Worm (Caenorhabditis elegans): ENCODE results near the gene srab-18.

Gene srab-18

DNA sequence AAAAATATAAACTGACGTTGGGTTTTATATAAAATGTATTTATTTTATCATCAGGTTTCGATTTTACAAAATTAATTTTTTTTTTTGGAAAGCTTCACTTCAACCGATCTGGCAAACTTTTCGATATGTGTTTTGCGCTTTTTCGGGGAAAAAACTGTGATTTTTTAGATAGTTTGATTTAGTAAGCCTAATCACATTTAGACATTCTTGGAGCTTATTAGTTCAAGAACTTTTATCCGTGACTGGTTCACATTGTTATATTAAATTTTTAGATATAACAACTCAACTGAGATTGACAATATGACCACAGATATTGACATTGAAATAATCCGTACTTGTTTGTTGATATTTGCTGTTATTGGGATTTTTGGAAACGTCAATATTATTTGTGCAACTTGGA, 33.6 kb downstream of the srab-18 start, which contains the start of gene srsx-21:
Gene srsx-21, plus strand, starts transcription at position 301 of the 400 bp plus-strand sequence.
- TF ChIP-seq nhr-232 (tag; optimal IDR thresholded peaks at IDR 0.05): no peak
- no peak for TF ChIP-seq dmd-4 (tag; optimal IDR thresholded peaks at IDR 0.05; ENCODE audit: borderline replicate concordance)
- no peak for TF ChIP-seq unc-86 (tag; optimal IDR thresholded peaks at IDR 0.05)
- no peak for TF ChIP-seq ceh-30 (tag; optimal IDR thresholded peaks at IDR 0.05)
- TF ChIP-seq pax-1 (tag; optimal IDR thresholded peaks at IDR 0.05): no peak
- TF ChIP-seq pqm-1 (tag; optimal IDR thresholded peaks at IDR 0.05): no peak
- no peak for TF ChIP-seq ceh-18 (tag; optimal IDR thresholded peaks at IDR 0.05)
- TF ChIP-seq ceh-6 (GFP tag; optimal IDR thresholded peaks at IDR 0.05): no peak
- no peak for TF ChIP-seq dve-1 (tag; optimal IDR thresholded peaks at IDR 0.05)
- TF ChIP-seq fax-1 (tag; optimal IDR thresholded peaks at IDR 0.05): no peak
- TF ChIP-seq ceh-45 (GFP tag; IDR thresholded peaks at IDR 0.05): no peak
- no peak for TF ChIP-seq sdc-2 (tag; optimal IDR thresholded peaks at IDR 0.05)
- no peak for TF ChIP-seq madf-2 (tag; optimal IDR thresholded peaks at IDR 0.05)
- no peak for TF ChIP-seq hlh-15 (tag; optimal IDR thresholded peaks at IDR 0.05)
- no peak for TF ChIP-seq elt-4 (tag; optimal IDR thresholded peaks at IDR 0.05)
- no peak for TF ChIP-seq fkh-10 (GFP tag; optimal IDR thresholded peaks at IDR 0.05)

DNA sequence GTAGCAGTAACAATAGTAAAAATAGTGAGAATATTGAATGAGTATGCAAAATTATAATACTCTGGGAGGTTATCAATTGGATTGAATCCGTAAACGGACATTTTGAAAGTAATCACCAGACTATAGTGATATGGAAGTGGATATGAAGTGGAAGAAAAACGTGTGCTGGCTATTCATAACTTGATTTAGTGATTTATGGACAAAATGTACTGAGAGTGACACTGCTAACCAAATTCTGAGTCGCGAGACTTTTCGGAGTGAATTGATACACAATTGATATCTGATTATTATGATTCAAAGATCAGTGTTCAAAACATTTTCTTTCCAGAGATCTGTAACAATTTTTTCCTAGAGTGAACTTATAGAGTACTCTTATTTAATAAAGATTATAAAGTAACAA, 35.3 kb downstream of the srab-18 start, which contains the start of gene sru-38:
Gene sru-38, minus strand, starts transcription at position 101 of the 400 bp plus-strand sequence.
- no peak for TF ChIP-seq C38D4.7 (GFP tag; optimal IDR thresholded peaks at IDR 0.05)
- no peak for TF ChIP-seq ceh-30 (tag; optimal IDR thresholded peaks at IDR 0.05)
- no peak for TF ChIP-seq ttx-3 (tag; optimal IDR thresholded peaks at IDR 0.05)
- no peak for TF ChIP-seq ceh-24 (tag; optimal IDR thresholded peaks at IDR 0.05)
- no peak for TF ChIP-seq tbx-7 (tag; optimal IDR thresholded peaks at IDR 0.05)
- TF ChIP-seq nhr-11 (tag; optimal IDR thresholded peaks at IDR 0.05): no peak
- TF ChIP-seq odd-2 (tag; optimal IDR thresholded peaks at IDR 0.05): no peak
- TF ChIP-seq ama-1 (optimal IDR thresholded peaks at IDR 0.05): no peak
- TF ChIP-seq ceh-45 (GFP tag; IDR thresholded peaks at IDR 0.05): no peak
- no peak for TF ChIP-seq pha-4 (tag; optimal IDR thresholded peaks at IDR 0.05)
- no peak for TF ChIP-seq pax-1 (tag; optimal IDR thresholded peaks at IDR 0.05)

DNA sequence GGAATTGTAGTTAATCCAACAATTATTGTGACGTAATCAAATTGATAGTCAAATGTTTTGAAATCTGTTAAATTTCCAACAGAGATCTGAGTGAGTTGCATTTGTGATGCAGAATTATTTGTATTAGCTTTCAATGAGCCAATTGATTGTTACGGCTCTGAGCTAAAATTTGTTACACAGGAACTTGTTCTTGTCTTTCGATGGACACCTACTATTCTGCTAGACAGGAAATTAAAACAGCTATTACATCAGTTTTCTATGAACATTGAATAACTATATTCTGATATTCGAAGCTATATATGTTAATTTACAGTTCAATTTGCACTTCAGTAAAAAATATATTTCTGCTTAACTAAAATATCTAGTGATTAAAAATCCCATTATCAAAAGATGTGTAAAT, 37.3 kb downstream of the srab-18 start, which contains the start of gene sru-40:
Gene sru-40, minus strand, starts transcription at position 101 of the 400 bp plus-strand sequence.
- TF ChIP-seq unc-86 (tag; optimal IDR thresholded peaks at IDR 0.05) (no peak), pax-1 (tag; optimal IDR thresholded peaks at IDR 0.05) (no peak), nfya-1 (tag; optimal IDR thresholded peaks at IDR 0.05) (no peak), ceh-22 (tag; optimal IDR thresholded peaks at IDR 0.05) (no peak), ceh-14 (tag; optimal IDR thresholded peaks at IDR 0.05) (no peak), ceh-19 (GFP tag; optimal IDR thresholded peaks at IDR 0.05) (no peak), pha-4 (tag; optimal IDR thresholded peaks at IDR 0.05) (no peak), madf-2 (tag; optimal IDR thresholded peaks at IDR 0.05) (no peak), mec-3 (tag; optimal IDR thresholded peaks at IDR 0.05; ENCODE audit: borderline replicate concordance) (no peak), ref-2 (tag; optimal IDR thresholded peaks at IDR 0.05) (no peak), ceh-30 (tag; optimal IDR thresholded peaks at IDR 0.05) (no peak), hlh-15 (tag; optimal IDR thresholded peaks at IDR 0.05) (no peak), pat-9 (tag; optimal IDR thresholded peaks at IDR 0.05) (no peak), lim-6 (tag; optimal IDR thresholded peaks at IDR 0.05) (no peak), lin-11 (tag; optimal IDR thresholded peaks at IDR 0.05) (no peak), sox-4 (tag; optimal IDR thresholded peaks at IDR 0.05) (no peak), pha-2 (tag; optimal IDR thresholded peaks at IDR 0.05) (no peak), ceh-2 (tag; optimal IDR thresholded peaks at IDR 0.05) (no peak), ets-4 (tag; optimal IDR thresholded peaks at IDR 0.05) (no peak), tbx-7 (tag; optimal IDR thresholded peaks at IDR 0.05) (no peak)

DNA sequence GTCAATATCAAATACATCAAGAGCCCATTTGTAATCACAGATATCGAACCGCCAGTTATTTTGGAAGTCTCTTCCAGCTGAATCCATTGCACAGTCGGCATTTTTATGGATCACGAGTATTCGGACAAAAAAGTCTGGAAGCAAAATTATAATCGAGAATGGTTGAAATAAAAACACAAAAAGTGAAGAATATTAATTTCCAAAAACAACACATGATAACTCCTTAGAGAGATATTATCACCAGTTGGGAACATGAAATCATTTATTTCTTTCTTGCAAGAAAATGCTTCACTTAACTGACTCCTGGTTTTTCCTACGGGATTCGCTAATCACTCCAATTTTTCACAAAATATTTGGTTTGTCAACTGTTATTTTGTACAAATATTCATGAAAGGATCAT, 47.1 kb downstream of the srab-18 start, which contains the start of gene str-2:
Gene str-2, minus strand, starts transcription at position 101 of the 400 bp plus-strand sequence.
- TF ChIP-seq rnt-1 (tag; optimal IDR thresholded peaks at IDR 0.05) (no peak), zip-5 (tag; optimal IDR thresholded peaks at IDR 0.05) (no peak), ref-2 (tag; optimal IDR thresholded peaks at IDR 0.05) (no peak), fax-1 (tag; optimal IDR thresholded peaks at IDR 0.05) (no peak), tbx-7 (tag; optimal IDR thresholded peaks at IDR 0.05) (no peak), npax-4 (tag; optimal IDR thresholded peaks at IDR 0.05) (no peak), pha-4 (tag; optimal IDR thresholded peaks at IDR 0.05) (no peak), che-1 (tag; optimal IDR thresholded peaks at IDR 0.05) (no peak), ceh-31 (tag; optimal IDR thresholded peaks at IDR 0.05) (no peak), pat-9 (tag; optimal IDR thresholded peaks at IDR 0.05) (no peak), hlh-30 (tag; optimal IDR thresholded peaks at IDR 0.05; ENCODE audit: insufficient read depth) (no peak), madf-2 (tag; optimal IDR thresholded peaks at IDR 0.05) (no peak), T23F11.4 (GFP tag; optimal IDR thresholded peaks at IDR 0.05) (no peak), hlh-8 (tag; optimal IDR thresholded peaks at IDR 0.05) (no peak), unc-86 (tag; optimal IDR thresholded peaks at IDR 0.05) (no peak), pax-1 (tag; optimal IDR thresholded peaks at IDR 0.05) (no peak)

Measured in whole organism, late embryonic.